Fruit fly (Drosophila melanogaster) ovary, adult (tissue): ENCODE results near the gene DnaJ-1.

Experiments used
- CG17801 ChIP-seq: fragments of 200-800 bp; optimal IDR thresholded peaks from 2 replicates; lab custom pipeline; 2019; ENCODE audit warnings: missing biosample characterization, mild to moderate bottlenecking, missing genetic modification characterization, moderate library complexity; ENCODE audit not compliant: partially characterized antibody

The DnaJ-1 gene

dm6 chr3L:5770113-5770798 lies 18.3 kb upstream of the DnaJ-1 start:
- peak; percentile 58 for TF ChIP-seq CG17801 (GFP tag; lab: Kevin White, UChicago)

- peak; percentile 35 for TF ChIP-seq CG17801 (GFP tag; lab: Kevin White, UChicago)
Observed at dm6 chr3L:5768532-5769497, 16.8 kb upstream of the DnaJ-1 start, which contains the start of the genes Ppat-Dpck and scny. Gene Ppat-Dpck, minus strand, starts transcription at chr3L:5768794. Gene scny, plus strand, starts transcription at chr3L:5769002.

- no peak for TF ChIP-seq CG17801 (GFP tag; lab: Kevin White, UChicago)
Observed at dm6 chr3L:5765844-5766200, 13.8 kb upstream of the DnaJ-1 start, which contains the start of gene Txl. Gene Txl, plus strand, starts transcription at chr3L:5765846.

- no peak for TF ChIP-seq CG17801 (GFP tag; lab: Kevin White, UChicago)
Observed at dm6 chr3L:5764922-5765843, 13.2 kb upstream of the DnaJ-1 start, which contains the start of gene CG10576. Gene CG10576, minus strand, starts transcription at chr3L:5765702.

dm6 chr3L:5753605-5754365 lies 1.8 kb upstream of the DnaJ-1 start:
- no peak for TF ChIP-seq CG17801 (GFP tag; lab: Kevin White, UChicago)

- peak; percentile 51 for TF ChIP-seq CG17801 (GFP tag; lab: Kevin White, UChicago)
Observed at dm6 chr3L:5752903-5753604, 1.1 kb upstream of the DnaJ-1 start, which contains the start of gene Usp47. Gene Usp47, plus strand, starts transcription at chr3L:5752973.

dm6 chr3L:5751417-5751739 lies 611 bp downstream of the DnaJ-1 start:
- TF ChIP-seq CG17801 (GFP tag; lab: Kevin White, UChicago), result no peak

- peak; percentile 8 for TF ChIP-seq CG17801 (GFP tag; lab: Kevin White, UChicago)
Observed at dm6 chr3L:5749616-5750336, 2.2 kb downstream of the DnaJ-1 start.

- no peak for TF ChIP-seq CG17801 (GFP tag; lab: Kevin White, UChicago)
Observed at dm6 chr3L:5731639-5732038, 20.4 kb downstream of the DnaJ-1 start.

- TF ChIP-seq CG17801 (GFP tag; lab: Kevin White, UChicago), result no peak
Observed at dm6 chr3L:5713031-5713430, 39.0 kb downstream of the DnaJ-1 start, which contains the start of gene CG44521. Gene CG44521, plus strand, starts transcription at chr3L:5713331.
